Fruit fly (Drosophila melanogaster) whole organism, embryonic: Measurements from ENCODE around the gene CG34293.

Experiments
- ATbp ChIP-seq: fragments of 200-800 bp; sonication (Bioruptor generic); optimal IDR thresholded peaks from 2 replicates; lab custom pipeline; 2017; ENCODE audit warnings: missing biosample characterization, mild to moderate bottlenecking, missing genetic modification characterization, missing genetic modification reagents
- Asciz ChIP-seq: fragments of 200-800 bp; sonication (Bioruptor generic); optimal IDR thresholded peaks from 2 replicates; lab custom pipeline; 2017; ENCODE audit warnings: missing biosample characterization, mild to moderate bottlenecking, missing genetic modification characterization, missing genetic modification reagents
- CG10147 ChIP-seq: fragments of 200-800 bp; sonication (Bioruptor generic); optimal IDR thresholded peaks from 2 replicates; lab custom pipeline; 2019; ENCODE audit warnings: missing biosample characterization, mild to moderate bottlenecking, missing genetic modification characterization, moderate library complexity
- CG11093 ChIP-seq: fragments of 200-800 bp; sonication (Bioruptor generic); IDR thresholded peaks from 3 replicates; pipeline ENCODE4 v1.3.6; 2022; ENCODE audit warnings: missing biosample characterization, missing genetic modification characterization
- CG12104 ChIP-seq: fragments of 200-800 bp; sonication (Bioruptor generic); optimal IDR thresholded peaks from 3 replicates; lab custom pipeline; 2016; ENCODE audit warnings: missing biosample characterization, missing genetic modification characterization
- CG1233 ChIP-seq: fragments of 200-800 bp; sonication (Bioruptor generic); optimal IDR thresholded peaks from 4 replicates; lab custom pipeline; 2018; ENCODE audit warnings: missing biosample characterization, mild to moderate bottlenecking, missing genetic modification characterization
- CG12391 ChIP-seq: fragments of 200-800 bp; sonication (Bioruptor generic); optimal IDR thresholded peaks from 3 replicates; lab custom pipeline; 2018; ENCODE audit warnings: missing biosample characterization, mild to moderate bottlenecking, missing genetic modification characterization, moderate library complexity
- CG13123 ChIP-seq: fragments of 200-800 bp; sonication (Bioruptor generic); optimal IDR thresholded peaks from 2 replicates; lab custom pipeline; 2016; ENCODE audit warnings: missing biosample characterization, missing genetic modification characterization
- CG14441 ChIP-seq: fragments of 200-800 bp; sonication (Bioruptor generic); IDR thresholded peaks from 2 replicates; pipeline ENCODE4 v1.3.6; 2022; ENCODE audit warnings: missing biosample characterization, missing genetic modification characterization
- CG1647 ChIP-seq: fragments of 200-800 bp; sonication (Bioruptor generic); optimal IDR thresholded peaks from 3 replicates; lab custom pipeline; 2016; ENCODE audit warnings: missing biosample characterization, missing genetic modification characterization
- CG16779 ChIP-seq: fragments of 200-800 bp; sonication (Bioruptor generic); IDR thresholded peaks from 2 replicates; pipeline ENCODE4 v1.3.6; 2022; ENCODE audit warnings: missing biosample characterization, missing genetic modification characterization
- CG17328 ChIP-seq: fragments of 200-800 bp; sonication (Bioruptor generic); IDR thresholded peaks from 2 replicates; pipeline ENCODE4 v1.3.6; 2022; ENCODE audit warnings: missing biosample characterization, missing genetic modification characterization
- CG4707 ChIP-seq: fragments of 200-800 bp; sonication (Bioruptor generic); optimal IDR thresholded peaks from 2 replicates; lab custom pipeline; 2018; ENCODE audit warnings: missing biosample characterization, mild to moderate bottlenecking, missing genetic modification characterization, moderate library complexity
- CG6683 ChIP-seq: fragments of 200-800 bp; sonication (Bioruptor generic); optimal IDR thresholded peaks from 2 replicates; lab custom pipeline; 2017; ENCODE audit warnings: missing biosample characterization, mild to moderate bottlenecking, missing genetic modification characterization, missing genetic modification reagents
- CG7271 ChIP-seq: fragments of 200-800 bp; sonication (Bioruptor generic); optimal IDR thresholded peaks from 2 replicates; lab custom pipeline; 2018; ENCODE audit warnings: missing biosample characterization, mild to moderate bottlenecking, missing genetic modification characterization, moderate library complexity
- CG7987 ChIP-seq: fragments of 200-800 bp; sonication (Bioruptor generic); optimal IDR thresholded peaks from 2 replicates; lab custom pipeline; 2018; ENCODE audit warnings: missing biosample characterization, mild to moderate bottlenecking, missing genetic modification characterization, moderate library complexity
- CG8281 ChIP-seq: fragments of 200-800 bp; sonication (Bioruptor generic); optimal IDR thresholded peaks from 2 replicates; lab custom pipeline; 2018; ENCODE audit warnings: missing biosample characterization, mild to moderate bottlenecking, missing genetic modification characterization, moderate library complexity
- CG8290 ChIP-seq, 3 experiments: fragments of 200-800 bp; sonication (Bioruptor generic); optimal IDR thresholded peaks; 2 replicates each; lab custom pipeline; 2016 to 2019; ENCODE audit warnings: missing biosample characterization in 3 of 3, missing genetic modification characterization in 3 of 3, mild to moderate bottlenecking in 2 of 3, moderate library complexity in 1 of 3
- CG8478 ChIP-seq: fragments of >200 bp; optimal IDR thresholded peaks from 2 replicates; lab custom pipeline; 2018
- CG9876 ChIP-seq: fragments of 200-800 bp; sonication (Bioruptor generic); optimal IDR thresholded peaks from 2 replicates; lab custom pipeline; 2016; ENCODE audit warnings: missing biosample characterization, missing genetic modification characterization
- CTCF ChIP-seq: fragments of 200-800 bp; sonication (Bioruptor generic); optimal IDR thresholded peaks from 2 replicates; lab custom pipeline; 2017; ENCODE audit warnings: missing biosample characterization, mild to moderate bottlenecking, missing genetic modification characterization, moderate library complexity
- Camta ChIP-seq: fragments of 200-800 bp; sonication (Bioruptor generic); optimal IDR thresholded peaks from 2 replicates; lab custom pipeline; 2016; ENCODE audit warnings: missing biosample characterization, missing genetic modification characterization
- Dbx ChIP-seq: fragments of 200-800 bp; sonication (Bioruptor generic); IDR thresholded peaks from 3 replicates; pipeline ENCODE4 v1.3.6; 2022; ENCODE audit warnings: missing biosample characterization, missing genetic modification characterization
- Deaf1 ChIP-seq: fragments of 200-800 bp; optimal IDR thresholded peaks from 3 replicates; lab custom pipeline; 2019; ENCODE audit warnings: missing biosample characterization, mild to moderate bottlenecking, missing genetic modification characterization, moderate library complexity
- Dll ChIP-seq: fragments of 200-800 bp; sonication (Bioruptor generic); IDR thresholded peaks from 4 replicates; pipeline ENCODE4 v1.3.6; 2022; ENCODE audit warnings: missing biosample characterization, missing genetic modification characterization; ENCODE audit not compliant: partially characterized antibody
- Ets97D ChIP-seq: fragments of 200-800 bp; sonication (Bioruptor generic); optimal IDR thresholded peaks from 3 replicates; lab custom pipeline; 2016; ENCODE audit warnings: missing biosample characterization, missing genetic modification characterization
- Fer2 ChIP-seq: fragments of 200-800 bp; sonication (Bioruptor generic); optimal IDR thresholded peaks from 2 replicates; lab custom pipeline; 2018; ENCODE audit warnings: missing biosample characterization, mild to moderate bottlenecking, missing genetic modification characterization, moderate library complexity
- Fer3 ChIP-seq: fragments of 200-800 bp; sonication (Bioruptor generic); optimal IDR thresholded peaks from 2 replicates; lab custom pipeline; 2018; ENCODE audit warnings: missing biosample characterization, mild to moderate bottlenecking, missing genetic modification characterization, moderate library complexity
- HmgD ChIP-seq: fragments of 200-800 bp; sonication (Bioruptor generic); optimal IDR thresholded peaks from 3 replicates; lab custom pipeline; 2016; ENCODE audit warnings: missing biosample characterization, missing genetic modification characterization
- Hr51 ChIP-seq, 2 experiments: fragments of 200-800 bp; sonication (Bioruptor generic); optimal IDR thresholded peaks; 2 replicates in 1 of 2; 3 replicates in 1 of 2; lab custom pipeline; 2016 to 2018; ENCODE audit warnings: missing biosample characterization in 2 of 2, missing genetic modification characterization in 2 of 2, mild to moderate bottlenecking in 1 of 2, moderate library complexity in 1 of 2
- Mad ChIP-seq: fragments of 200-800 bp; sonication (Bioruptor generic); optimal IDR thresholded peaks from 2 replicates; lab custom pipeline; 2016; ENCODE audit warnings: missing biosample characterization, missing genetic modification characterization
- Ravus ChIP-seq: fragments of 200-800 bp; sonication (Bioruptor generic); IDR thresholded peaks from 2 replicates; pipeline ENCODE4 v1.3.6; 2022; ENCODE audit warnings: missing biosample characterization, missing genetic modification characterization
- Sry-δ ChIP-seq: fragments of 200-800 bp; sonication (Bioruptor generic); optimal IDR thresholded peaks from 2 replicates; lab custom pipeline; 2016; ENCODE audit warnings: missing biosample characterization, missing genetic modification characterization
- corto ChIP-seq: fragments of 200-800 bp; sonication (Bioruptor generic); optimal IDR thresholded peaks from 2 replicates; lab custom pipeline; 2016; ENCODE audit warnings: missing biosample characterization, mild to moderate bottlenecking, missing genetic modification characterization, moderate library complexity
- crp ChIP-seq, 2 experiments: fragments of 200-800 bp; sonication (Bioruptor generic); optimal IDR thresholded peaks; 2 replicates in 1 of 2; 3 replicates in 1 of 2; lab custom pipeline; 2017; ENCODE audit warnings: missing biosample characterization in 2 of 2, missing genetic modification characterization in 2 of 2, mild to moderate bottlenecking in 1 of 2, moderate library complexity in 1 of 2
- dmrt99B ChIP-seq: fragments of 200-800 bp; sonication (Bioruptor generic); optimal IDR thresholded peaks from 2 replicates; lab custom pipeline; 2018; ENCODE audit warnings: missing biosample characterization, mild to moderate bottlenecking, missing genetic modification characterization, moderate library complexity
- ems ChIP-seq: fragments of 200-800 bp; sonication (Bioruptor generic); optimal IDR thresholded peaks from 3 replicates; lab custom pipeline; 2016; ENCODE audit warnings: missing biosample characterization, missing genetic modification characterization
- ewg ChIP-seq: fragments of 200-800 bp; sonication (Bioruptor generic); optimal IDR thresholded peaks from 3 replicates; lab custom pipeline; 2017; ENCODE audit warnings: mild to moderate bottlenecking, missing biosample characterization, missing genetic modification reagents, missing genetic modification characterization
- gfzf ChIP-seq: fragments of 200-800 bp; sonication (Bioruptor generic); optimal IDR thresholded peaks from 2 replicates; lab custom pipeline; 2016; ENCODE audit warnings: missing biosample characterization, mild to moderate bottlenecking, missing genetic modification characterization, moderate library complexity
- gt ChIP-seq: fragments of 200-800 bp; sonication (Bioruptor generic); IDR thresholded peaks from 2 replicates; pipeline ENCODE4 v1.3.6; 2022; ENCODE audit warnings: missing biosample characterization, missing genetic modification characterization
- insv ChIP-seq, 2 experiments: fragments of 200-800 bp; sonication (Bioruptor generic); optimal IDR thresholded peaks; 3 replicates each; lab custom pipeline; 2016 to 2018; ENCODE audit warnings: missing biosample characterization in 2 of 2, missing genetic modification characterization in 2 of 2
- jigr1 ChIP-seq: fragments of 200-800 bp; sonication (Bioruptor generic); IDR thresholded peaks from 3 replicates; pipeline ENCODE4 v1.3.6; 2022; ENCODE audit warnings: missing biosample characterization, missing genetic modification characterization
- lab ChIP-seq: fragments of 200-800 bp; sonication (Bioruptor generic); optimal IDR thresholded peaks from 3 replicates; lab custom pipeline; 2017; ENCODE audit warnings: missing biosample characterization, missing genetic modification characterization, mild to moderate bottlenecking, moderate library complexity, missing genetic modification reagents
- repo ChIP-seq: fragments of 200-800 bp; sonication (Bioruptor generic); optimal IDR thresholded peaks from 2 replicates; lab custom pipeline; 2016; ENCODE audit warnings: missing biosample characterization, missing genetic modification characterization
- run ChIP-seq: fragments of 200-800 bp; sonication (Bioruptor generic); optimal IDR thresholded peaks from 3 replicates; lab custom pipeline; 2018; ENCODE audit warnings: missing biosample characterization, mild to moderate bottlenecking, missing genetic modification characterization
- schlank ChIP-seq: fragments of 200-800 bp; sonication (Bioruptor generic); optimal IDR thresholded peaks from 2 replicates; lab custom pipeline; 2018; ENCODE audit warnings: missing biosample characterization, mild to moderate bottlenecking, missing genetic modification characterization
- sens-2 ChIP-seq: fragments of 200-800 bp; sonication (Bioruptor generic); IDR thresholded peaks from 2 replicates; pipeline ENCODE4 v1.3.6; 2022; ENCODE audit warnings: missing biosample characterization, missing genetic modification characterization
- sna ChIP-seq: fragments of 200-800 bp; sonication (Bioruptor generic); IDR thresholded peaks from 2 replicates; pipeline ENCODE4 v1.3.6; 2022; ENCODE audit warnings: missing biosample characterization, missing genetic modification characterization; ENCODE audit not compliant: partially characterized antibody
- tgo ChIP-seq: fragments of 200-800 bp; sonication (Bioruptor generic); IDR thresholded peaks from 3 replicates; pipeline ENCODE4 v1.3.6; 2022; ENCODE audit warnings: missing biosample characterization, missing genetic modification characterization
- vvl ChIP-seq: fragments of 200-800 bp; sonication (Bioruptor generic); IDR thresholded peaks from 2 replicates; pipeline ENCODE4 v1.3.6; 2022; ENCODE audit warnings: missing biosample characterization, missing genetic modification characterization
- wdn ChIP-seq: fragments of 200-800 bp; sonication (Bioruptor generic); IDR thresholded peaks from 2 replicates; pipeline ENCODE4 v1.3.6; 2022; ENCODE audit warnings: missing biosample characterization, missing genetic modification characterization
- zen ChIP-seq: fragments of 200-800 bp; sonication (Bioruptor generic); optimal IDR thresholded peaks from 3 replicates; lab custom pipeline; 2018; ENCODE audit warnings: missing biosample characterization, mild to moderate bottlenecking, missing genetic modification characterization, moderate library complexity

The CG34293 gene

DNA sequence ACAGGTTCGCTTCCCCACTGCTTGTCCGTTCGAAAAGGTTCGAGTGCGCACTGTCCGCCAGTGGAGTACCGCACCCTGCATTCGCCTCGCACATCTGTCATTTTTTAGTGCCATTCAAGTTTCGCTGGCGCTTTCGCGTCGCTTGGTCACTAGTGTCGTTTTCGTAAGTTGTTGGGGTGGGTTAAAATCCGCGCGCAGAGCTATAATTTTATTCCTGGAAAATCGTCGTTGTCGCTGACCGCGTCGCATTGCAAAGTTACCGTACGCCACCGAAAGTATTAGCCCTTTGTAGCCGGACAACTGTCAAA is 13.9 kb downstream of the CG34293 start, which contains the start of gene Men-b (continued):
- TF ChIP-seq run (tag; lab: Kevin White, UChicago): no peak
- TF ChIP-seq gfzf: peak; percentile 98
- TF ChIP-seq dmrt99B (tag; lab: Kevin White, UChicago): no peak
- peak; percentile 34 for TF ChIP-seq CG7987 (GFP tag; lab: Kevin White, UChicago)
- peak; percentile 60 for TF ChIP-seq Ets97D
- no peak for TF ChIP-seq Camta (GFP tag; lab: Kevin White, UChicago)
- no peak for TF ChIP-seq corto (GFP tag; lab: Kevin White, UChicago)
- no peak for TF ChIP-seq lab (GFP tag; lab: Kevin White, UChicago)
- no peak for TF ChIP-seq CG4707 (GFP tag; lab: Kevin White, UChicago)
- TF ChIP-seq vvl (GFP tag; lab: Robert Waterston, UW): peak; percentile 65
- TF ChIP-seq sna (GFP tag; lab: Robert Waterston, UW): peak; percentile 38; the same call in 1 of the 2 replicates
- TF ChIP-seq schlank: no peak
- no peak for TF ChIP-seq Ravus
- no peak for TF ChIP-seq ewg
- TF ChIP-seq gt (GFP tag; lab: Robert Waterston, UW): no peak
- TF ChIP-seq CG8281 (tag; lab: Kevin White, UChicago): no peak
- no peak for TF ChIP-seq repo (GFP tag; lab: Kevin White, UChicago)
- no peak for TF ChIP-seq tgo
- TF ChIP-seq CG8290 (GFP tag; optimal IDR thresholded peaks at IDR 0.05; lab: Kevin White, UChicago): no peak
- peak in 1 of 2 experiments; percentile 83 for TF ChIP-seq CG8290 (tag; optimal IDR thresholded peaks at IDR 0.05; lab: Kevin White, UChicago)
- TF ChIP-seq Deaf1: no peak
- peak; percentile 23 for TF ChIP-seq HmgD (GFP tag; lab: Kevin White, UChicago)
- TF ChIP-seq Fer3 (tag; lab: Kevin White, UChicago): no peak
- TF ChIP-seq CG13123: no peak
- TF ChIP-seq insv (GFP tag; optimal IDR thresholded peaks at IDR 0.05; lab: Kevin White, UChicago): no peak
- no peak for TF ChIP-seq CG16779 (GFP tag; lab: Robert Waterston, UW)
- no peak for TF ChIP-seq sens-2 (GFP tag; lab: Robert Waterston, UW)
- no peak for TF ChIP-seq CG8478 (lab: Kevin White, UChicago)
- peak; percentile 80 for TF ChIP-seq CTCF (GFP tag; lab: Kevin White, UChicago)
- TF ChIP-seq Asciz: no peak
- TF ChIP-seq CG12104 (GFP tag; lab: Kevin White, UChicago): no peak
- TF ChIP-seq CG11093 (GFP tag; lab: Robert Waterston, UW): no peak
- TF ChIP-seq CG1647: no peak
- no peak for TF ChIP-seq CG9876 (GFP tag; lab: Kevin White, UChicago)
- TF ChIP-seq Sry-δ (GFP tag; lab: Kevin White, UChicago): peak; percentile 8
- TF ChIP-seq jigr1 (GFP tag; lab: Robert Waterston, UW): no peak
- no peak for TF ChIP-seq CG14441 (GFP tag; lab: Robert Waterston, UW)
- TF ChIP-seq zen (tag; lab: Kevin White, UChicago): no peak
- TF ChIP-seq ems (GFP tag; lab: Kevin White, UChicago): no peak
- peak; percentile 21; the same call in 1 of the 2 replicates for TF ChIP-seq wdn (GFP tag; lab: Robert Waterston, UW)
- no peak for TF ChIP-seq Hr51 (GFP tag; optimal IDR thresholded peaks at IDR 0.05; lab: Kevin White, UChicago)
- no peak; the same call in 3 of the 4 replicates for TF ChIP-seq Dll (GFP tag; lab: Robert Waterston, UW)
- no peak for TF ChIP-seq ATbp
- TF ChIP-seq CG17328 (GFP tag; lab: Robert Waterston, UW): no peak; the same call in 1 of the 2 replicates
- TF ChIP-seq CG10147 (GFP tag; lab: Kevin White, UChicago): no peak
- no peak for TF ChIP-seq CG12391 (tag; lab: Kevin White, UChicago)
- no peak for TF ChIP-seq CG6683 (GFP tag; lab: Kevin White, UChicago)
- TF ChIP-seq CG7271 (tag; lab: Kevin White, UChicago): no peak
- TF ChIP-seq Dbx (GFP tag; lab: Robert Waterston, UW): peak; percentile 70
- no peak for TF ChIP-seq Fer2 (tag; lab: Kevin White, UChicago)
- no peak for TF ChIP-seq CG1233
- TF ChIP-seq crp (GFP tag; optimal IDR thresholded peaks at IDR 0.05; lab: Kevin White, UChicago): no peak
- TF ChIP-seq Mad: no peak
